Worm (Caenorhabditis elegans) whole organism, young adult: Measurements from ENCODE around the gene Y94H6A.3.
A peak's percentile ranks its signal among the peaks of the same experiment; 100 is the strongest.
"Not testable (repeated sequence)": the region's sequence is repeated elsewhere in the genome, so short reads cannot be mapped to it uniquely, and the experiment has no call there.

Source experiments
- B0019.2 ChIP-seq: fragments of 200-800 bp; sonication (Bioruptor generic); conservative IDR thresholded peaks from 2 replicates; pipeline ENCODE4 v1.3.6; 2022; ENCODE audit warnings: missing genetic modification reagents, missing genetic modification characterization, missing compliant biosample characterization
- B0035.1 ChIP-seq: sonication (generic microtip); optimal IDR thresholded peaks from 2 replicates; lab custom pipeline; 2016; ENCODE audit warnings: missing genetic modification characterization, mild to moderate bottlenecking, missing compliant biosample characterization, missing genotype, missing genetic modification reagents
- D2030.7 ChIP-seq: fragments of 200-800 bp; sonication (Bioruptor generic); IDR thresholded peaks from 2 replicates; pipeline ENCODE4 v1.3.6; 2022; ENCODE audit warnings: missing genetic modification reagents, missing genetic modification characterization, missing compliant biosample characterization
- F23B12.7 ChIP-seq: sonication (generic microtip); optimal IDR thresholded peaks from 2 replicates; lab custom pipeline; 2017; ENCODE audit warnings: missing genetic modification characterization, mild to moderate bottlenecking, missing compliant biosample characterization, antibody characterized with exemption, moderate library complexity; ENCODE audit not compliant: insufficient read depth
- F52B5.7 ChIP-seq: sonication (generic microtip); optimal IDR thresholded peaks from 2 replicates; lab custom pipeline; 2016; ENCODE audit warnings: mild to moderate bottlenecking, missing genetic modification characterization, missing compliant biosample characterization
- Y95B8A.8 ChIP-seq: fragments of 200-800 bp; sonication (Bioruptor generic); IDR thresholded peaks from 2 replicates; pipeline ENCODE4 v1.3.6; 2022; ENCODE audit warnings: missing genetic modification reagents, missing genetic modification characterization, missing compliant biosample characterization
- aptf-3 ChIP-seq: fragments of 200-800 bp; sonication (Bioruptor generic); IDR thresholded peaks from 2 replicates; pipeline ENCODE4 v1.3.6; 2022; ENCODE audit warnings: missing genetic modification characterization, missing compliant biosample characterization
- athp-1 ChIP-seq: sonication (generic microtip); optimal IDR thresholded peaks from 2 replicates; lab custom pipeline; 2017; ENCODE audit warnings: mild to moderate bottlenecking, missing genetic modification characterization, missing compliant biosample characterization
- attf-3 ChIP-seq: fragments of 200-800 bp; sonication (Bioruptor generic); conservative IDR thresholded peaks from 2 replicates; pipeline ENCODE4 v1.3.6; 2022; ENCODE audit warnings: missing genetic modification reagents, missing genetic modification characterization, missing compliant biosample characterization
- bed-2 ChIP-seq: fragments of 200-800 bp; sonication (Bioruptor generic); IDR thresholded peaks from 2 replicates; pipeline ENCODE4 v1.3.6; 2022; ENCODE audit warnings: missing genetic modification reagents, missing genetic modification characterization, missing compliant biosample characterization
- cebp-1 ChIP-seq, 2 experiments: fragments of 200-800 bp in 1 of 2; sonication (Bioruptor generic) in 1 of 2; sonication (generic microtip) in 1 of 2; IDR thresholded peaks in 1 of 2; optimal IDR thresholded peaks in 1 of 2; 2 replicates each; pipeline versions ENCODE4 v1.3.6 to Lab custom; 2017 to 2022; ENCODE audit warnings: missing compliant biosample characterization in 2 of 2, missing genetic modification characterization in 2 of 2, mild to moderate bottlenecking in 1 of 2, missing genetic modification reagents in 1 of 2, moderate library complexity in 1 of 2
- ceh-58 ChIP-seq: fragments of 200-800 bp; sonication (Bioruptor generic); IDR thresholded peaks from 2 replicates; pipeline ENCODE4 v1.3.6; 2022; ENCODE audit warnings: missing genetic modification characterization, missing compliant biosample characterization
- ceh-79 ChIP-seq: sonication (generic microtip); optimal IDR thresholded peaks from 2 replicates; lab custom pipeline; 2017; ENCODE audit warnings: mild to moderate bottlenecking, missing genetic modification characterization, missing compliant biosample characterization
- die-1 ChIP-seq: sonication (generic microtip); optimal IDR thresholded peaks from 2 replicates; lab custom pipeline; 2016; ENCODE audit warnings: missing genotype, mild to moderate bottlenecking, missing genetic modification characterization, missing compliant biosample characterization
- dox-1 ChIP-seq: fragments of 200-800 bp; sonication (Bioruptor generic); IDR thresholded peaks from 2 replicates; pipeline ENCODE4 v1.3.6; 2022; ENCODE audit warnings: missing genetic modification reagents, missing genetic modification characterization, missing compliant biosample characterization
- efl-1 ChIP-seq: fragments of 150-350 bp; optimal IDR thresholded peaks from 2 replicates; lab custom pipeline; 2014; ENCODE audit warnings: missing biosample characterization, missing genetic modification reagents, missing genetic modification characterization
- egrh-3 ChIP-seq: fragments of 200-800 bp; sonication (Bioruptor generic); IDR thresholded peaks from 2 replicates; pipeline ENCODE4 v1.3.6; 2022; ENCODE audit warnings: missing genetic modification reagents, missing genetic modification characterization, missing compliant biosample characterization
- ekl-4 ChIP-seq: fragments of 200-800 bp; sonication (Bioruptor generic); IDR thresholded peaks from 2 replicates; pipeline ENCODE4 v1.3.6; 2022; ENCODE audit warnings: missing genetic modification reagents, missing genetic modification characterization, missing compliant biosample characterization
- fkh-3 ChIP-seq: sonication (generic microtip); optimal IDR thresholded peaks from 2 replicates; lab custom pipeline; 2016; ENCODE audit warnings: mild to moderate bottlenecking, missing genetic modification characterization, missing compliant biosample characterization
- him-1 ChIP-seq: sonication (generic microtip); optimal IDR thresholded peaks from 2 replicates; lab custom pipeline; 2016; ENCODE audit warnings: missing genotype, missing genetic modification reagents, missing genetic modification characterization, missing compliant biosample characterization
- hlh-26 ChIP-seq: fragments of 200-800 bp; sonication (Bioruptor generic); conservative IDR thresholded peaks from 2 replicates; pipeline ENCODE4 v1.3.6; 2022; ENCODE audit warnings: missing genetic modification reagents, missing genetic modification characterization, missing compliant biosample characterization
- hsf-1 ChIP-seq: fragments of 200-800 bp; sonication (Bioruptor generic); IDR thresholded peaks from 2 replicates; pipeline ENCODE4 v1.3.6; 2022; ENCODE audit warnings: missing genetic modification reagents, missing genetic modification characterization, missing compliant biosample characterization
- lin-35 ChIP-seq, 3 experiments: fragments of 150-350 bp in 2 of 3; sonication (generic microtip) in 1 of 3; optimal IDR thresholded peaks; 2 replicates each; lab custom pipeline; 2014 to 2018; ENCODE audit warnings: missing biosample characterization in 3 of 3, missing genetic modification characterization in 3 of 3, missing genetic modification reagents in 3 of 3
- lin-54 ChIP-seq: fragments of 200-800 bp; sonication (Bioruptor generic); optimal IDR thresholded peaks from 2 replicates; lab custom pipeline; 2018; ENCODE audit warnings: mild to moderate bottlenecking, missing genetic modification characterization, missing compliant biosample characterization
- madf-6 ChIP-seq: fragments of 200-800 bp; sonication (Bioruptor generic); IDR thresholded peaks from 2 replicates; pipeline ENCODE4 v1.3.6; 2022; ENCODE audit warnings: missing genetic modification reagents, missing genetic modification characterization, missing compliant biosample characterization
- rcor-1 ChIP-seq: fragments of 200-800 bp; sonication (Bioruptor generic); IDR thresholded peaks from 2 replicates; pipeline ENCODE4 v1.3.6; 2022; ENCODE audit warnings: missing genetic modification reagents, missing genetic modification characterization, missing compliant biosample characterization
- repo-1 ChIP-seq: sonication (generic microtip); optimal IDR thresholded peaks from 2 replicates; lab custom pipeline; 2017; ENCODE audit warnings: mild to moderate bottlenecking, missing genetic modification characterization, missing compliant biosample characterization
- sdz-38 ChIP-seq: sonication (generic microtip); optimal IDR thresholded peaks from 2 replicates; lab custom pipeline; 2016; ENCODE audit warnings: missing genotype, missing genetic modification characterization, missing compliant biosample characterization
- snpc-4 ChIP-seq, 5 experiments: fragments of 150-350 bp in 1 of 5; sonication (generic microtip) in 4 of 5; optimal IDR thresholded peaks; 2 replicates each; lab custom pipeline; 2014 to 2018; ENCODE audit warnings: missing genetic modification characterization in 5 of 5, missing biosample characterization in 3 of 5, antibody characterized with exemption in 2 of 5, mild to moderate bottlenecking in 2 of 5, missing compliant biosample characterization in 2 of 5, missing genotype in 2 of 5, moderate library complexity in 2 of 5, missing genetic modification reagents in 1 of 5
- sptf-2 ChIP-seq: fragments of 200-800 bp; sonication (Bioruptor generic); optimal IDR thresholded peaks from 2 replicates; lab custom pipeline; 2018; ENCODE audit warnings: mild to moderate bottlenecking, missing genetic modification characterization, missing compliant biosample characterization
- tbp1 ChIP-seq: fragments of 200-800 bp; sonication (Bioruptor generic); optimal IDR thresholded peaks from 2 replicates; lab custom pipeline; 2018; ENCODE audit warnings: mild to moderate bottlenecking, missing genetic modification characterization, missing compliant biosample characterization
- ztf-18 ChIP-seq: sonication (generic microtip); optimal IDR thresholded peaks from 2 replicates; lab custom pipeline; 2016; ENCODE audit warnings: missing genotype, mild to moderate bottlenecking, missing genetic modification characterization, missing compliant biosample characterization
- ztf-22 ChIP-seq: fragments of 200-800 bp; sonication (Bioruptor generic); optimal IDR thresholded peaks from 2 replicates; lab custom pipeline; 2018; ENCODE audit warnings: mild to moderate bottlenecking, missing genetic modification characterization, moderate library complexity, missing compliant biosample characterization
- ztf-26 ChIP-seq: sonication (generic microtip); optimal IDR thresholded peaks from 2 replicates; lab custom pipeline; 2017; ENCODE audit warnings: missing genetic modification characterization, missing compliant biosample characterization

The Y94H6A.3 gene

DNA sequence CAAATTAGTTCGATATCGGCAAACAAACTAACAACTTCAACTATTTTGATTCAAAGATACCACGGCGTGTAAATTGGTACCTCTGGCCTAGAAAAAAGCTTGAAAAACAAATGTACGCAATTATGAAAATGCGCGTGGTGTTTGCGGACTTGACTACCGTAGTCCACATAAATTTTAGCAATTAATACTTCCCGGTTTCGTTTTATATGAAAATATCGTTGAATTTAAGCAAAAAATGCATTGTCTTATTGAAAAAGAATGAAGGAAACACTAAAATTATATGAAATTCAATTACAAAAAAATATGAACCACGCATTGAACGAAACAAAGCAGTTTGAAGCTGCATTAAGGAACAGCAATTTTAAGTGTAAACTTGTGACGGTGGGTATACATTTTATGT lies 1.4 kb upstream of the Y94H6A.3 start, which contains the start of gene gpx-4:
TSS of gene gpx-4 (minus strand) at position 101 of the 400 bp plus-strand sequence.
- not testable (repeated sequence) for TF ChIP-seq repo-1 (tag; lab: Kevin White, UChicago); B0035.1 (tag; lab: Kevin White, UChicago); hlh-26 (GFP tag; lab: Robert Waterston, UW)

DNA sequence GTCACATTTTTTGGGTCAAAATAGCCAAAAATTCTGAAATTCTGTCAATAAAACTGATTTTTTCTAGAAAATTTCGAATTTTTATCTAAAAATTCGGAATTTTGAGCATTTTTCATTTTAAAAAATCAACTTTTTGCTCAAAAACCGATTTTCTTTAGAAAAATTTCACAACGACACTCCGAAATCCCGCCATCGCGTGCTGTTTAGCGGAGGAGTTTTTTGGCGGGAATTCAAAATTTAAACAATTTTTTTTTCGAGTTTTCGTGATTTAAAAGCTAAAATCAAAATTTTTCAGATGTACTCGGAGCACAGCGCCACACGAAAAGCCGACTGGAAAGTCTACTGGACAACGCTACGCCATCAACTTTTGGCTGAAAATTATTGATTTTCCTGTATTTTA lies 1.4 kb downstream of the Y94H6A.3 start:
- TF ChIP-seq D2030.7 (GFP tag; lab: Robert Waterston, UW) = no peak
- peak; percentile 31 for TF ChIP-seq ztf-18 (tag; lab: Kevin White, UChicago)
- TF ChIP-seq dox-1 (GFP tag; lab: Robert Waterston, UW) = no peak
- TF ChIP-seq efl-1 (GFP tag; lab: Kevin White, UChicago) = peak; percentile 43
- TF ChIP-seq lin-54 = peak; percentile 68
- no peak for TF ChIP-seq B0019.2 (GFP tag; lab: Robert Waterston, UW)
- TF ChIP-seq madf-6 = peak; percentile 18; the same call in 1 of the 2 replicates
- TF ChIP-seq attf-3 = peak; percentile 86

ce11 chrIV:2678152-2678551 lies 1.8 kb downstream of the Y94H6A.3 start:
- TF ChIP-seq ztf-22 (no peak), lin-54 (no peak), tbp1 (GFP tag; lab: Kevin White, UChicago) (no peak), F52B5.7 (tag; lab: Kevin White, UChicago) (peak; percentile 46), repo-1 (tag; lab: Kevin White, UChicago) (peak; percentile 14), fkh-3 (peak; percentile 64), ekl-4 (GFP tag; lab: Robert Waterston, UW) (peak; percentile 22; the same call in 1 of the 2 replicates), aptf-3 (GFP tag; lab: Robert Waterston, UW) (no peak), snpc-4 (GFP tag; optimal IDR thresholded peaks at IDR 0.05; lab: Kevin White, UChicago) (no peak), snpc-4 (tag; optimal IDR thresholded peaks at IDR 0.05; lab: Kevin White, UChicago) (no peak), ztf-26 (tag; lab: Kevin White, UChicago) (no peak), lin-35 (GFP tag; optimal IDR thresholded peaks at IDR 0.05; lab: Kevin White, UChicago) (no peak), egrh-3 (0 out of 2 replicates have a peak, but pooled peaks have one; percentile 19), ceh-58 (GFP tag; lab: Robert Waterston, UW) (no peak), him-1 (tag; lab: Kevin White, UChicago) (peak; percentile 74), die-1 (tag; lab: Kevin White, UChicago) (no peak), cebp-1 (GFP tag; IDR thresholded peaks at IDR 0.05; lab: Robert Waterston, UW) (no peak), cebp-1 (tag; optimal IDR thresholded peaks at IDR 0.05; lab: Kevin White, UChicago) (peak; percentile 17), F23B12.7 (tag; lab: Kevin White, UChicago) (no peak), rcor-1 (GFP tag; lab: Robert Waterston, UW) (no peak), ceh-79 (tag; lab: Kevin White, UChicago) (peak; percentile 1), bed-2 (GFP tag; lab: Robert Waterston, UW) (no peak), sdz-38 (no peak), athp-1 (tag; lab: Kevin White, UChicago) (peak; percentile 40), hsf-1 (GFP tag; lab: Robert Waterston, UW) (0 out of 2 replicates have a peak, but pooled peaks have one; percentile 40), D2030.7 (GFP tag; lab: Robert Waterston, UW) (peak; percentile 14; the same call in 1 of the 2 replicates), ztf-18 (tag; lab: Kevin White, UChicago) (peak; percentile 16), sptf-2 (GFP tag; lab: Kevin White, UChicago) (no peak), Y95B8A.8 (GFP tag; lab: Robert Waterston, UW) (0 out of 2 replicates have a peak, but pooled peaks have one; percentile 33)
